Fruit fly (Drosophila melanogaster) whole organism, adult: ENCODE data around the gene CG34367.

ENCODE experiments used
- CG11617 ChIP-seq: fragments of 200-800 bp; sonication (Bioruptor generic); optimal IDR thresholded peaks from 2 replicates; lab custom pipeline; 2017; ENCODE audit warnings: mild to moderate bottlenecking, missing biosample characterization, missing genetic modification reagents, missing genetic modification characterization
- CG12768 ChIP-seq: fragments of 200-800 bp; sonication (Bioruptor generic); optimal IDR thresholded peaks from 2 replicates; lab custom pipeline; 2017; ENCODE audit warnings: missing biosample characterization, missing genetic modification characterization, mild to moderate bottlenecking, moderate library complexity, missing genetic modification reagents
- CG14711 ChIP-seq: fragments of 200-800 bp; sonication (Bioruptor generic); optimal IDR thresholded peaks from 2 replicates; lab custom pipeline; 2018; ENCODE audit warnings: missing biosample characterization, mild to moderate bottlenecking, missing genetic modification characterization, moderate library complexity
- CG1620 ChIP-seq: fragments of 200-800 bp; sonication (Bioruptor generic); optimal IDR thresholded peaks from 2 replicates; lab custom pipeline; 2016; ENCODE audit warnings: missing biosample characterization, missing genetic modification characterization
- CG33017 ChIP-seq: fragments of 200-800 bp; sonication (Bioruptor generic); optimal IDR thresholded peaks from 2 replicates; lab custom pipeline; 2018; ENCODE audit warnings: missing biosample characterization, mild to moderate bottlenecking, missing genetic modification characterization, moderate library complexity
- CG5204 ChIP-seq: fragments of 200-800 bp; sonication (Bioruptor generic); optimal IDR thresholded peaks from 2 replicates; lab custom pipeline; 2016; ENCODE audit warnings: missing biosample characterization, missing genetic modification characterization
- CG7045 ChIP-seq: fragments of 200-800 bp; sonication (Bioruptor generic); optimal IDR thresholded peaks from 2 replicates; lab custom pipeline; 2017; ENCODE audit warnings: missing biosample characterization, mild to moderate bottlenecking, missing genetic modification characterization
- CG7101 ChIP-seq: fragments of 200-800 bp; sonication (Bioruptor generic); optimal IDR thresholded peaks from 2 replicates; lab custom pipeline; 2018; ENCODE audit warnings: missing biosample characterization, mild to moderate bottlenecking, missing genetic modification characterization, moderate library complexity
- Clk ChIP-seq: fragments of 200-800 bp; sonication (Bioruptor generic); optimal IDR thresholded peaks from 2 replicates; lab custom pipeline; 2017; ENCODE audit warnings: missing biosample characterization, missing genetic modification characterization
- Crg-1 ChIP-seq: fragments of 200-800 bp; sonication (Bioruptor generic); optimal IDR thresholded peaks from 2 replicates; lab custom pipeline; 2016; ENCODE audit warnings: missing biosample characterization, missing genetic modification characterization
- Hr96 ChIP-seq: fragments of 200-800 bp; sonication (Bioruptor generic); optimal IDR thresholded peaks from 2 replicates; lab custom pipeline; 2016; ENCODE audit warnings: missing biosample characterization, missing genetic modification characterization
- Mnt ChIP-seq: fragments of 200-800 bp; sonication (Bioruptor generic); optimal IDR thresholded peaks from 2 replicates; lab custom pipeline; 2016; ENCODE audit warnings: missing biosample characterization, mild to moderate bottlenecking, missing genetic modification characterization
- bab1 ChIP-seq: fragments of 200-800 bp; sonication (Bioruptor generic); optimal IDR thresholded peaks from 3 replicates; lab custom pipeline; 2019; ENCODE audit warnings: missing biosample characterization, mild to moderate bottlenecking, missing genetic modification characterization, moderate library complexity
- cic ChIP-seq: fragments of 200-800 bp; sonication (Bioruptor generic); optimal IDR thresholded peaks from 2 replicates; lab custom pipeline; 2017; ENCODE audit warnings: missing biosample characterization, mild to moderate bottlenecking, missing genetic modification characterization, moderate library complexity
- cnc ChIP-seq, 2 experiments: fragments of >200 bp; optimal IDR thresholded peaks; 2 replicates each; lab custom pipeline; 2017
- kay ChIP-seq: fragments of 200-800 bp; sonication (Bioruptor generic); peaks from one replicate; lab custom pipeline; 2016; ENCODE audit warnings: missing biosample characterization, missing genetic modification characterization, borderline replicate concordance
- ovo ChIP-seq: fragments of 200-800 bp; sonication (Bioruptor generic); optimal IDR thresholded peaks from 2 replicates; lab custom pipeline; 2016; ENCODE audit warnings: missing biosample characterization, missing genetic modification characterization
- pad ChIP-seq: fragments of 200-800 bp; sonication (Bioruptor generic); optimal IDR thresholded peaks from 3 replicates; lab custom pipeline; 2017; ENCODE audit warnings: missing biosample characterization, missing genetic modification characterization, mild to moderate bottlenecking, moderate library complexity, missing genetic modification reagents
- tj ChIP-seq: fragments of 200-800 bp; sonication (Bioruptor generic); optimal IDR thresholded peaks from 3 replicates; lab custom pipeline; 2017; ENCODE audit warnings: missing biosample characterization, mild to moderate bottlenecking, missing genetic modification characterization, moderate library complexity
- toe ChIP-seq: fragments of 200-800 bp; sonication (Bioruptor generic); optimal IDR thresholded peaks from 2 replicates; lab custom pipeline; 2016; ENCODE audit warnings: missing biosample characterization, missing genetic modification characterization

The CG34367 gene

dm6 chr2L:10379865-10380264 lies 26.2 kb upstream of the CG34367 start, which contains the start of gene gny:
gny (plus strand) TSS chr2L:10380103.
- TF ChIP-seq CG33017: no peak
- TF ChIP-seq bab1 (GFP tag; lab: Kevin White, UChicago): peak; percentile 15

dm6 chr2L:10378631-10379030 lies 24.9 kb upstream of the CG34367 start:
- TF ChIP-seq CG5204 (no peak), CG7045 (GFP tag; lab: Kevin White, UChicago) (no peak), CG11617 (GFP tag; lab: Kevin White, UChicago) (no peak), Crg-1 (GFP tag; lab: Kevin White, UChicago) (no peak), CG14711 (tag; lab: Kevin White, UChicago) (no peak), CG12768 (GFP tag; lab: Kevin White, UChicago) (no peak)

- TF ChIP-seq ovo (GFP tag; lab: Kevin White, UChicago): no peak
- TF ChIP-seq CG7045 (GFP tag; lab: Kevin White, UChicago): no peak
- no peak for TF ChIP-seq CG14711 (tag; lab: Kevin White, UChicago)
- no peak for TF ChIP-seq Hr96 (GFP tag; lab: Kevin White, UChicago)
- no peak for TF ChIP-seq toe
- no peak for TF ChIP-seq CG33017
Observed at dm6 chr2L:10376276-10376675, 22.6 kb upstream of the CG34367 start.

dm6 chr2L:10375464-10376236 lies 21.9 kb upstream of the CG34367 start, which contains the start of the genes CG33303 and dpr19:
CG33303 (minus strand) TSS chr2L:10375757.
dpr19 (plus strand) TSS chr2L:10376168.
- peak; percentile 70 for TF ChIP-seq CG14711 (tag; lab: Kevin White, UChicago)
- TF ChIP-seq pad: no peak
- peak; percentile 73 for TF ChIP-seq CG11617 (GFP tag; lab: Kevin White, UChicago)
- TF ChIP-seq bab1 (GFP tag; lab: Kevin White, UChicago): peak; percentile 38
- peak; percentile 63 for TF ChIP-seq CG7045 (GFP tag; lab: Kevin White, UChicago)
- TF ChIP-seq kay (GFP tag; lab: Kevin White, UChicago): no peak
- TF ChIP-seq CG33017: peak; percentile 79
- no peak for TF ChIP-seq Crg-1 (GFP tag; lab: Kevin White, UChicago)
- peak; percentile 29 for TF ChIP-seq CG12768 (GFP tag; lab: Kevin White, UChicago)
- TF ChIP-seq ovo (GFP tag; lab: Kevin White, UChicago): peak; percentile 8
- TF ChIP-seq CG7101 (tag; lab: Kevin White, UChicago): peak; percentile 74
- peak; percentile 13 for TF ChIP-seq Mnt (GFP tag; lab: Kevin White, UChicago)
- TF ChIP-seq tj (GFP tag; lab: Kevin White, UChicago): peak; percentile 40
- no peak for TF ChIP-seq CG1620 (GFP tag; lab: Kevin White, UChicago)
- no peak for TF ChIP-seq cnc (optimal IDR thresholded peaks at IDR 0.05; lab: Kevin White, UChicago)
- TF ChIP-seq cic: peak; percentile 38
- no peak for TF ChIP-seq Hr96 (GFP tag; lab: Kevin White, UChicago)
- no peak for TF ChIP-seq toe
- no peak for TF ChIP-seq Clk (GFP tag; lab: Kevin White, UChicago)
- TF ChIP-seq CG5204: no peak

dm6 chr2L:10373605-10374269 lies 20.0 kb upstream of the CG34367 start, which contains the start of gene rho-5:
rho-5 (minus strand) TSS chr2L:10373900.
- TF ChIP-seq cnc (optimal IDR thresholded peaks at IDR 0.05; lab: Kevin White, UChicago) (no peak), tj (GFP tag; lab: Kevin White, UChicago) (no peak), CG7101 (tag; lab: Kevin White, UChicago) (no peak), Hr96 (GFP tag; lab: Kevin White, UChicago) (no peak)

- TF ChIP-seq toe (no peak), CG7045 (GFP tag; lab: Kevin White, UChicago) (no peak), CG14711 (tag; lab: Kevin White, UChicago) (no peak), Hr96 (GFP tag; lab: Kevin White, UChicago) (no peak), CG5204 (no peak), CG1620 (GFP tag; lab: Kevin White, UChicago) (no peak), tj (GFP tag; lab: Kevin White, UChicago) (no peak), kay (GFP tag; lab: Kevin White, UChicago) (no peak), CG7101 (tag; lab: Kevin White, UChicago) (no peak), Mnt (GFP tag; lab: Kevin White, UChicago) (no peak), CG33017 (no peak), bab1 (GFP tag; lab: Kevin White, UChicago) (no peak), cic (no peak), Crg-1 (GFP tag; lab: Kevin White, UChicago) (no peak), CG12768 (GFP tag; lab: Kevin White, UChicago) (no peak)
Observed at dm6 chr2L:10372297-10372696, 18.6 kb upstream of the CG34367 start.
